Fruit fly (Drosophila melanogaster) whole organism, adult: Measurements from ENCODE around the gene CG4438.

ENCODE experiments used
- CG11617 ChIP-seq: fragments of 200-800 bp; sonication (Bioruptor generic); optimal IDR thresholded peaks from 2 replicates; lab custom pipeline; 2017; ENCODE audit warnings: mild to moderate bottlenecking, missing biosample characterization, missing genetic modification reagents, missing genetic modification characterization
- CG12768 ChIP-seq: fragments of 200-800 bp; sonication (Bioruptor generic); optimal IDR thresholded peaks from 2 replicates; lab custom pipeline; 2017; ENCODE audit warnings: missing biosample characterization, missing genetic modification characterization, mild to moderate bottlenecking, moderate library complexity, missing genetic modification reagents
- CG14711 ChIP-seq: fragments of 200-800 bp; sonication (Bioruptor generic); optimal IDR thresholded peaks from 2 replicates; lab custom pipeline; 2018; ENCODE audit warnings: missing biosample characterization, mild to moderate bottlenecking, missing genetic modification characterization, moderate library complexity
- CG1620 ChIP-seq: fragments of 200-800 bp; sonication (Bioruptor generic); optimal IDR thresholded peaks from 2 replicates; lab custom pipeline; 2016; ENCODE audit warnings: missing biosample characterization, missing genetic modification characterization
- CG33017 ChIP-seq: fragments of 200-800 bp; sonication (Bioruptor generic); optimal IDR thresholded peaks from 2 replicates; lab custom pipeline; 2018; ENCODE audit warnings: missing biosample characterization, mild to moderate bottlenecking, missing genetic modification characterization, moderate library complexity
- CG5204 ChIP-seq: fragments of 200-800 bp; sonication (Bioruptor generic); optimal IDR thresholded peaks from 2 replicates; lab custom pipeline; 2016; ENCODE audit warnings: missing biosample characterization, missing genetic modification characterization
- CG7045 ChIP-seq: fragments of 200-800 bp; sonication (Bioruptor generic); optimal IDR thresholded peaks from 2 replicates; lab custom pipeline; 2017; ENCODE audit warnings: missing biosample characterization, mild to moderate bottlenecking, missing genetic modification characterization
- CG7101 ChIP-seq: fragments of 200-800 bp; sonication (Bioruptor generic); optimal IDR thresholded peaks from 2 replicates; lab custom pipeline; 2018; ENCODE audit warnings: missing biosample characterization, mild to moderate bottlenecking, missing genetic modification characterization, moderate library complexity
- Clk ChIP-seq: fragments of 200-800 bp; sonication (Bioruptor generic); optimal IDR thresholded peaks from 2 replicates; lab custom pipeline; 2017; ENCODE audit warnings: missing biosample characterization, missing genetic modification characterization
- Crg-1 ChIP-seq: fragments of 200-800 bp; sonication (Bioruptor generic); optimal IDR thresholded peaks from 2 replicates; lab custom pipeline; 2016; ENCODE audit warnings: missing biosample characterization, missing genetic modification characterization
- Hr96 ChIP-seq: fragments of 200-800 bp; sonication (Bioruptor generic); optimal IDR thresholded peaks from 2 replicates; lab custom pipeline; 2016; ENCODE audit warnings: missing biosample characterization, missing genetic modification characterization
- Mnt ChIP-seq: fragments of 200-800 bp; sonication (Bioruptor generic); optimal IDR thresholded peaks from 2 replicates; lab custom pipeline; 2016; ENCODE audit warnings: missing biosample characterization, mild to moderate bottlenecking, missing genetic modification characterization
- bab1 ChIP-seq: fragments of 200-800 bp; sonication (Bioruptor generic); optimal IDR thresholded peaks from 3 replicates; lab custom pipeline; 2019; ENCODE audit warnings: missing biosample characterization, mild to moderate bottlenecking, missing genetic modification characterization, moderate library complexity
- cic ChIP-seq: fragments of 200-800 bp; sonication (Bioruptor generic); optimal IDR thresholded peaks from 2 replicates; lab custom pipeline; 2017; ENCODE audit warnings: missing biosample characterization, mild to moderate bottlenecking, missing genetic modification characterization, moderate library complexity
- cnc ChIP-seq, 2 experiments: fragments of >200 bp; optimal IDR thresholded peaks; 2 replicates each; lab custom pipeline; 2017
- kay ChIP-seq: fragments of 200-800 bp; sonication (Bioruptor generic); peaks from one replicate; lab custom pipeline; 2016; ENCODE audit warnings: missing biosample characterization, missing genetic modification characterization, borderline replicate concordance
- ovo ChIP-seq: fragments of 200-800 bp; sonication (Bioruptor generic); optimal IDR thresholded peaks from 2 replicates; lab custom pipeline; 2016; ENCODE audit warnings: missing biosample characterization, missing genetic modification characterization
- pad ChIP-seq: fragments of 200-800 bp; sonication (Bioruptor generic); optimal IDR thresholded peaks from 3 replicates; lab custom pipeline; 2017; ENCODE audit warnings: missing biosample characterization, missing genetic modification characterization, mild to moderate bottlenecking, moderate library complexity, missing genetic modification reagents
- tj ChIP-seq: fragments of 200-800 bp; sonication (Bioruptor generic); optimal IDR thresholded peaks from 3 replicates; lab custom pipeline; 2017; ENCODE audit warnings: missing biosample characterization, mild to moderate bottlenecking, missing genetic modification characterization, moderate library complexity
- toe ChIP-seq: fragments of 200-800 bp; sonication (Bioruptor generic); optimal IDR thresholded peaks from 2 replicates; lab custom pipeline; 2016; ENCODE audit warnings: missing biosample characterization, missing genetic modification characterization

Gene CG4438

DNA sequence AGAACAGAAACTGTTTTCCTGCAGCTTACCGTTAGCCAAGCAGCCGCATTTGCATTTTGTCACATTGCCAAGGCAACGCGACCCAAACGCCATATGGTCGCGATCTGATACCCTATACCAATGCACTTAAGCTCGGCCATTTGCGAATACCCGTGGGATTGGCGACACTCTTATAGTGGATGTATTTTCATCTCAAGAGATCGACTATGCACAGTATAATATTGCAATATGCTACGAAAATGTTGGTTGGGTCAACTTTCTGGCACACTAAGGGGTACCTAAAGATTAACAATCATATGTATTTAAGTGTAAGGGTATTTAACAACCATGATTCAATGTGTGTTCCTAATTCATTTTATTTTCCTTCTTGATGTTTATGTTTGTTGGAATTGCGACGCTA lies 40.4 kb upstream of the CG4438 start:
- TF ChIP-seq bab1 (peak; percentile 38), tj (GFP tag; lab: Kevin White, UChicago) (peak; percentile 42), Hr96 (GFP tag; lab: Kevin White, UChicago) (no peak), CG33017 (tag; lab: Kevin White, UChicago) (no peak), ovo (GFP tag; lab: Kevin White, UChicago) (peak; percentile 5), CG5204 (no peak), CG14711 (tag; lab: Kevin White, UChicago) (peak; percentile 23)

DNA sequence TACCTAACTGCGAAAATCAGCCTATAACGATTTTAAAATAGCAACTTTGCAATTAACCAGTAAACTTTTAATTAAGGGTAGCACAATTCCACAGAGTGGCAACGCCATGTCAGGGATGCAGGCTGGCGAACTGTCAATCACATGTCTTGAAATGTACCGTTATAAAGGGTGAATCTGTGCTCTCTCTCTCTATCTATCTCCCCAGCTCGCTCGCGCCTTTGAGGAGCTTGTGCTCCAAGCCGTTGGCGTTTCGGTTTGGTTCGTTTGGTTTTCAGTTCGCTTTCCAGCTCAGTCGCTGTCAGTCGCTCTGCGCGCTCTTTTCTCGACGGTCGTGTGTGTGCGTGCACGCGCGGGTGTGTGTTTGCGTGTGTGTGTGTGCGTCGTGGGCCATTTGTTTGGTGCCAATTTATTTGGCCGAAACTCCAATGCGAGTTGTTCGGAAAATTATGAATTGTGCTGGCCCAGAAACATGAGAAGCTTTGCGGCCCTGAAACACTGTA lies 39.5 kb upstream of the CG4438 start, which contains the start of gene numb:
Gene numb (plus strand): TSS at position 254 of the 500 bp plus-strand sequence.
- TF ChIP-seq bab1 (peak; percentile 45), ovo (GFP tag; lab: Kevin White, UChicago) (peak; percentile 96), cic (GFP tag; lab: Kevin White, UChicago) (no peak), CG7101 (tag; lab: Kevin White, UChicago) (no peak), CG33017 (tag; lab: Kevin White, UChicago) (no peak), CG14711 (tag; lab: Kevin White, UChicago) (no peak), Mnt (GFP tag; lab: Kevin White, UChicago) (peak; percentile 30), CG1620 (GFP tag; lab: Kevin White, UChicago) (no peak), pad (GFP tag; lab: Kevin White, UChicago) (peak; percentile 79)

DNA sequence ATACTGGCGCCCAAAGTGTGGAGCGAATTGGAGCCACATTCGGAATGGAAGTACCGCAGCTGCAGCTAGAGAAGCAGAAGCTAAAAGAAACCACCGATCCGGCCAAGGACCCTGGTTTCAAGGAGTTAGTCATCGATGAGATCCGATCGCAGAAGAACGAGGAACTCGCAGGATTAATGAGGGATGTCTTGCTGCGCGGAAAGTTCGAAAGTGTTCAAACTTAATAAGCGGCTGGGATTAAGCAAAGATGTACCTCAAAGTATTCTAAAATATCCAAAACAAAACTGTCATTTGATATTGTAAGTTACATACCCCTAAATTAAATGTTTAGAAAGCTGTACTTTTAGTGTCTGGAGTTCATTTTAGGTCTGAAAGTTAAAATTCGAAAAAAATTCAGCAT lies 38.7 kb upstream of the CG4438 start, which contains the start of gene RpS28-like:
Gene RpS28-like (plus strand): TSS at position 301 of the 400 bp plus-strand sequence.
- TF ChIP-seq tj (GFP tag; lab: Kevin White, UChicago) (no peak), CG14711 (tag; lab: Kevin White, UChicago) (no peak), CG12768 (GFP tag; lab: Kevin White, UChicago) (no peak), toe (GFP tag; lab: Kevin White, UChicago) (no peak), pad (GFP tag; lab: Kevin White, UChicago) (no peak), bab1 (no peak)

DNA sequence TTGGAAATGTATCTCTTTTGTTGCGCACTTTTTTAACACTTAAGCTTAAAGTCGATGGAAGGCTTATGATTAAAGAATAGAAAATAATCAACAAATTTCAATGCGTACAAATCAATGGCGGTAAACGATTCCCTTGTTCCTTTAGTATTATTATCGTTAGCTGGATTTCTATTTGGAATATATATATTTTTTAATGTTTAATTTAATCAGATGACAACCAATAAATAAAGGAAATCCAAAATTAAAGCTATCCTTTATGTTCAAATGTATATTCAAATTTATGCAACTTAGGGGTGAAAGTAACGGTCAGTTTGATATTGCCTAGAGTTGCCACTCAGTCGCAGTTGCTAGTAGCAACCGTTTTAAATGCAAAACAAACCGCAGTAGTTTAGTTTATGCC lies 37.3 kb upstream of the CG4438 start, which contains the start of gene CG3769:
Gene CG3769 (plus strand): TSS at position 301 of the 400 bp plus-strand sequence.
- TF ChIP-seq CG11617 (GFP tag; lab: Kevin White, UChicago) (no peak), kay (GFP tag; lab: Kevin White, UChicago) (peak; percentile 15)

DNA sequence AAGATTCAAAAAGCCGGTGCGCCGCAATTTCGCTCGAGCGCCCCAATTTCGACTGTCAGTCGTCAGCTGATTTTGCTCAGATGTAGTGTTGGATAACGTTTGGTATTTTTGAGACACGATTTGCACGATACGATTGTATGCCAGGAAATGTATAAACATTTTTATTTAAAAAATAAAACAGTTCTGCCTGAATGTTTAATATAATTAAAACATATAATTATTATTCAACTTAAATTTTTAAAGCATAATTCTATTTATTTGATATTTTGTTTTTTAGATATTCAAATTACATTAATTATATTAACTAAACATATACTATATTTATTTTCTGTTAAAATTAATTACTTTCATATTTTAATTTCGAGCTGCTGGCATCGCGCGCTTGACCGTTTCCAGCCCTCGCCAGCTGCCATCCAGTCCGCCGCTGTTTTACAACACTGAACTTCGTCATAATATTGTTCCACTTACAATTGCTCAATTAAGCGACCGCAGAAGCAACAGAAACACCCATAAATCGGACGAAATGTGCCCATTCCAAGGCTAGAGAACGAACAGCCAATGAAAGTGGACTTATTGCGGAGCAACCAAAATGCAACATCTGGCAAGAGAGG lies 33.3 kb upstream of the CG4438 start, which contains the start of the genes FucTB and scat:
Gene FucTB (minus strand): TSS at position 61 of the 611 bp plus-strand sequence.
Gene scat (plus strand): TSS at position 414 of the 611 bp plus-strand sequence.
- TF ChIP-seq CG33017 (tag; lab: Kevin White, UChicago) (peak; percentile 86), bab1 (peak; percentile 87), tj (GFP tag; lab: Kevin White, UChicago) (peak; percentile 74), Crg-1 (GFP tag; lab: Kevin White, UChicago) (peak; percentile 82), Hr96 (GFP tag; lab: Kevin White, UChicago) (peak; percentile 59), cic (GFP tag; lab: Kevin White, UChicago) (peak; percentile 21), CG7101 (tag; lab: Kevin White, UChicago) (peak; percentile 91), pad (GFP tag; lab: Kevin White, UChicago) (peak; percentile 82), toe (GFP tag; lab: Kevin White, UChicago) (peak; percentile 70), kay (GFP tag; lab: Kevin White, UChicago) (peak; percentile 65), CG14711 (tag; lab: Kevin White, UChicago) (peak; percentile 86), cnc (optimal IDR thresholded peaks at IDR 0.05; lab: Kevin White, UChicago) (no peak), CG11617 (GFP tag; lab: Kevin White, UChicago) (peak; percentile 89), CG12768 (GFP tag; lab: Kevin White, UChicago) (peak; percentile 88), Mnt (GFP tag; lab: Kevin White, UChicago) (peak; percentile 62), CG7045 (GFP tag; lab: Kevin White, UChicago) (peak; percentile 92), ovo (GFP tag; lab: Kevin White, UChicago) (peak; percentile 94), CG5204 (peak; percentile 61), CG1620 (GFP tag; lab: Kevin White, UChicago) (peak; percentile 72), Clk (GFP tag; lab: Kevin White, UChicago) (peak; percentile 81)

DNA sequence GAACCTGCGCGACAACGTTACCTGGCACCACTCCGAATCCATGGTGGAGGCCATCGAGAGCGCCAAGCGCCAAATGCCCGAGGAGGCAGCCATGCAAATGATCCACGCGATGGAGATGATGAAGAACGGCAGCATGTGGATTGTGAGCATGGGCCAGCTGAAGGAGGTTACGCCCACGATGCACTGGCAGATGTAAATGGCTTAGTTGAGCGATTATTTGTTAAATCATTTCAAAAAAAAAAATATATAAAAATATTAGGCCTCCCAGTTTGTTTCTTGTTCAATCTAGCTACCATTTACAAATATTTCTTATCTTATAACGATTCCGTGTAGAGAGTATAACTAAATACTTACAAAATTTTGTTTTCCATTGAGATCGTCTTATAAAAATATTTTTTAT lies 29.8 kb upstream of the CG4438 start, which contains the start of gene CG42847:
Gene CG42847 (plus strand): TSS at position 301 of the 400 bp plus-strand sequence.
- TF ChIP-seq cic (GFP tag; lab: Kevin White, UChicago) (no peak), toe (GFP tag; lab: Kevin White, UChicago) (no peak), cnc (optimal IDR thresholded peaks at IDR 0.05; lab: Kevin White, UChicago) (no peak), CG12768 (GFP tag; lab: Kevin White, UChicago) (no peak), CG7101 (tag; lab: Kevin White, UChicago) (no peak), ovo (GFP tag; lab: Kevin White, UChicago) (no peak), Mnt (GFP tag; lab: Kevin White, UChicago) (no peak), Crg-1 (GFP tag; lab: Kevin White, UChicago) (no peak), kay (GFP tag; lab: Kevin White, UChicago) (no peak), CG5204 (no peak), CG11617 (GFP tag; lab: Kevin White, UChicago) (no peak), CG33017 (tag; lab: Kevin White, UChicago) (no peak)
